Fruit fly (Drosophila melanogaster) whole organism, embryonic: ENCODE measurements around the gene CG32052.

Experiments used
- CG2678 ChIP-seq: fragments of 200-800 bp; sonication (Bioruptor generic); optimal IDR thresholded peaks from 3 replicates; lab custom pipeline; 2019; ENCODE audit warnings: missing biosample characterization, mild to moderate bottlenecking, missing genetic modification characterization, moderate library complexity
- Hr78 ChIP-seq, 2 experiments: fragments of 200-800 bp in 1 of 2; fragments of >200 bp in 1 of 2; sonication (Bioruptor generic) in 1 of 2; optimal IDR thresholded peaks; 2 replicates each; lab custom pipeline; 2017 to 2019; ENCODE audit warnings: missing biosample characterization in 2 of 2, missing genetic modification characterization in 2 of 2, mild to moderate bottlenecking in 1 of 2, moderate library complexity in 1 of 2
- Nf-YC ChIP-seq: fragments of 200-800 bp; optimal IDR thresholded peaks from 3 replicates; lab custom pipeline; 2019; ENCODE audit warnings: missing biosample characterization, mild to moderate bottlenecking, missing genetic modification characterization, moderate library complexity
- Opbp ChIP-seq: fragments of 200-800 bp; sonication (Bioruptor generic); IDR thresholded peaks from 3 replicates; pipeline ENCODE4 v1.3.6; 2022; ENCODE audit warnings: missing biosample characterization, missing genetic modification characterization; ENCODE audit not compliant: partially characterized antibody
- insv ChIP-seq, 2 experiments: fragments of 200-800 bp; sonication (Bioruptor generic); optimal IDR thresholded peaks; 3 replicates each; lab custom pipeline; 2016 to 2018; ENCODE audit warnings: missing biosample characterization in 2 of 2, missing genetic modification characterization in 2 of 2
- mld ChIP-seq: fragments of 200-800 bp; sonication (Bioruptor generic); IDR thresholded peaks from 3 replicates; pipeline ENCODE4 v1.3.6; 2022; ENCODE audit warnings: missing biosample characterization, missing genetic modification characterization; ENCODE audit not compliant: partially characterized antibody
- sc ChIP-seq, 3 experiments: fragments of >200 bp in 2 of 3; fragments of 200-800 bp in 1 of 3; sonication (Bioruptor generic) in 1 of 3; optimal IDR thresholded peaks; 2 replicates in 2 of 3; 3 replicates in 1 of 3; lab custom pipeline; 2017; ENCODE audit warnings: mild to moderate bottlenecking in 1 of 3, missing biosample characterization in 1 of 3, missing genetic modification characterization in 1 of 3, missing genetic modification reagents in 1 of 3
- tin ChIP-seq: fragments of 200-800 bp; sonication (Bioruptor generic); optimal IDR thresholded peaks from 3 replicates; lab custom pipeline; 2016; ENCODE audit warnings: missing biosample characterization, missing genetic modification characterization
- unc-4 ChIP-seq: fragments of 200-800 bp; sonication (Bioruptor generic); IDR thresholded peaks from 2 replicates; pipeline ENCODE4 v1.3.6; 2022; ENCODE audit warnings: missing biosample characterization, missing genetic modification characterization; ENCODE audit not compliant: partially characterized antibody

DNA sequence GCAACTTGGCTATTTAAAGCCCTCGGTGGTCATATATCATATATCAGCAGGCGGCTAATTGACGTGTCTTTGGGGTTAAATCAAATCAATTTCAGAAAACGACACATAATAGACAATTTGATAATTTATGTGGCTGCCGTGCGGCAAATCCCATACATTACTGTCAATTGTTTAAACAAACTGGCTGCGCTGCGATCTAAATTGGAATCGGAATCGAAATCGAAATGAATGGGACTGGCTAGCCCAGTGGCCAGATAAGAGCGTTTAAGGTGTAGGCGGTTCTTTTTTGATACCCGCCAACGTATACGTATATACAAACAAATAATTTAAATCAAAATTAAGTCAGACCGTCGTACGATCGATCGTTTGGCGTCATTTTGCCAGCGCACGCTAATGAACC, 18.5 kb upstream of the CG32052 start:
- TF ChIP-seq Hr78 (GFP tag; optimal IDR thresholded peaks at IDR 0.05; lab: Kevin White, UChicago), result no peak
- no peak for TF ChIP-seq mld (GFP tag; lab: Robert Waterston, UW)
- TF ChIP-seq Opbp, result no peak
- no peak for TF ChIP-seq insv (GFP tag; optimal IDR thresholded peaks at IDR 0.05; lab: Kevin White, UChicago)
- no peak for TF ChIP-seq tin
- no peak for TF ChIP-seq unc-4 (GFP tag; lab: Robert Waterston, UW)
- no peak for TF ChIP-seq CG2678 (tag; lab: Kevin White, UChicago)
- TF ChIP-seq Nf-YC (tag; lab: Kevin White, UChicago), result no peak
- TF ChIP-seq sc (optimal IDR thresholded peaks at IDR 0.05; lab: Kevin White, UChicago), result no peak
- TF ChIP-seq sc (GFP tag; optimal IDR thresholded peaks at IDR 0.05; lab: Kevin White, UChicago), result no peak
